Worm (Caenorhabditis elegans): ENCODE data around the gene E04D5.5.
"Not testable (repeated sequence)": the region's sequence is repeated elsewhere in the genome, so short reads cannot be mapped to it uniquely, and the experiment has no call there.

The E04D5.5 gene

ce11 chrII:10439976-10440375 is 28.9 kb downstream of the E04D5.5 start, which contains the start of gene E04D5.4:
Gene E04D5.4 (plus strand): TSS chrII:10440276.
- TF ChIP-seq Y48G9A.11 (GFP tag; IDR thresholded peaks at IDR 0.05) (no peak), nhr-6 (tag; optimal IDR thresholded peaks at IDR 0.05) (no peak), spr-3 (GFP tag; optimal IDR thresholded peaks at IDR 0.05) (no peak), ceh-20 (GFP tag; IDR thresholded peaks at IDR 0.05) (no peak), gei-8 (GFP tag; optimal IDR thresholded peaks at IDR 0.05) (no peak), ceh-32 (tag; optimal IDR thresholded peaks at IDR 0.05; ENCODE audit: poor library complexity) (no peak), hlh-30 (tag; optimal IDR thresholded peaks at IDR 0.05; ENCODE audit: insufficient read depth) (no peak), zfp-2 (tag; optimal IDR thresholded peaks at IDR 0.05) (no peak), nhr-10 (tag; optimal IDR thresholded peaks at IDR 0.05) (no peak), ceh-44 (GFP tag; IDR thresholded peaks at IDR 0.05) (no peak), cey-2 (tag; optimal IDR thresholded peaks at IDR 0.05; ENCODE audit: borderline replicate concordance, insufficient read depth) (no peak), nhr-28 (tag; optimal IDR thresholded peaks at IDR 0.05) (no peak), lin-39 (tag; optimal IDR thresholded peaks at IDR 0.05) (no peak), F37D6.2 (tag; optimal IDR thresholded peaks at IDR 0.05) (no peak), dmd-9 (GFP tag; IDR thresholded peaks at IDR 0.05) (no peak), dve-1 (tag; optimal IDR thresholded peaks at IDR 0.05; ENCODE audit: insufficient read depth) (no peak)

- TF ChIP-seq unc-62 (GFP tag; optimal IDR thresholded peaks at IDR 0.05 in 1 of 2): peak in 1 of 2 experiments; percentile 56
- not testable (repeated sequence) for TF ChIP-seq unc-62 (tag; optimal IDR thresholded peaks at IDR 0.05)
Measured at ce11 chrII:10442846-10443245, 31.8 kb downstream of the E04D5.5 start, which contains the start of gene ZK673.1. Gene ZK673.1 (plus strand): TSS chrII:10443146.

- no peak for TF ChIP-seq php-3 (GFP tag; IDR thresholded peaks at IDR 0.05)
- no peak for TF ChIP-seq nhr-42 (GFP tag; IDR thresholded peaks at IDR 0.05)
- TF ChIP-seq madf-5 (GFP tag; IDR thresholded peaks at IDR 0.05): no peak
- TF ChIP-seq lin-1 (GFP tag; IDR thresholded peaks at IDR 0.05): no peak
- no peak for TF ChIP-seq mep-1 (tag; optimal IDR thresholded peaks at IDR 0.05)
- no peak for TF ChIP-seq nhr-6 (tag; optimal IDR thresholded peaks at IDR 0.05)
- no peak for TF ChIP-seq attf-4 (tag; optimal IDR thresholded peaks at IDR 0.05)
- TF ChIP-seq zip-11 (GFP tag; IDR thresholded peaks at IDR 0.05): no peak
- no peak for TF ChIP-seq nhr-41 (GFP tag; IDR thresholded peaks at IDR 0.05)
- TF ChIP-seq zip-2 (tag; optimal IDR thresholded peaks at IDR 0.05): no peak
- TF ChIP-seq daf-16 (GFP tag; optimal IDR thresholded peaks at IDR 0.05): no peak
- peak; percentile 46 for TF ChIP-seq daf-16 (tag; optimal IDR thresholded peaks at IDR 0.05)
- TF ChIP-seq fkh-10 (GFP tag; optimal IDR thresholded peaks at IDR 0.05): no peak
- peak; percentile 58 for TF ChIP-seq hlh-30 (tag; optimal IDR thresholded peaks at IDR 0.05; ENCODE audit: insufficient read depth)
- TF ChIP-seq F49E8.2 (tag; optimal IDR thresholded peaks at IDR 0.05; ENCODE audit: borderline replicate concordance): no peak
- no peak for TF ChIP-seq nhr-11 (tag; optimal IDR thresholded peaks at IDR 0.05)
- peak; percentile 62 for TF ChIP-seq nhr-28 (tag; optimal IDR thresholded peaks at IDR 0.05)
- no peak for TF ChIP-seq cey-2 (tag; optimal IDR thresholded peaks at IDR 0.05; ENCODE audit: borderline replicate concordance, insufficient read depth)
- TF ChIP-seq aly-2 (tag; optimal IDR thresholded peaks at IDR 0.05): no peak
- TF ChIP-seq jun-1 (tag; optimal IDR thresholded peaks at IDR 0.05): no peak
- no peak for TF ChIP-seq ceh-82 (tag; optimal IDR thresholded peaks at IDR 0.05)
- no peak for TF ChIP-seq lin-29 (GFP tag; IDR thresholded peaks at IDR 0.05)
- TF ChIP-seq hlh-11 (tag; optimal IDR thresholded peaks at IDR 0.05): peak; percentile 56
- TF ChIP-seq T20F7.1 (GFP tag; optimal IDR thresholded peaks at IDR 0.05): no peak
- no peak for TF ChIP-seq nhr-76 (tag; optimal IDR thresholded peaks at IDR 0.05)
- no peak for TF ChIP-seq fos-1 (tag; optimal IDR thresholded peaks at IDR 0.05)
- TF ChIP-seq dmd-6 (GFP tag; IDR thresholded peaks at IDR 0.05): peak; percentile 83
- TF ChIP-seq dmd-8 (GFP tag; IDR thresholded peaks at IDR 0.05): no peak
- TF ChIP-seq F10B5.3 (tag; optimal IDR thresholded peaks at IDR 0.05): no peak
- no peak for TF ChIP-seq set-16 (GFP tag; IDR thresholded peaks at IDR 0.05)
- TF ChIP-seq nhr-48 (tag; optimal IDR thresholded peaks at IDR 0.05): no peak
- no peak for TF ChIP-seq spr-3 (GFP tag; optimal IDR thresholded peaks at IDR 0.05)
- TF ChIP-seq nhr-77 (tag; optimal IDR thresholded peaks at IDR 0.05): peak; percentile 18
- no peak for TF ChIP-seq lir-3 (tag; optimal IDR thresholded peaks at IDR 0.05)
- peak; percentile 23 for TF ChIP-seq mxl-3 (GFP tag; optimal IDR thresholded peaks at IDR 0.05)
- no peak for TF ChIP-seq ces-1 (GFP tag; optimal IDR thresholded peaks at IDR 0.05)
Measured at ce11 chrII:10443898-10444297, 32.8 kb downstream of the E04D5.5 start.
